2 worm cellular contexts compared by ENCODE assay signal in genomic region chrIV:15175487-15176128, ce11.
TF ChIP-seq lines count a peak whose summit lies in the region.

TSS of gene Y40H7A.4 (minus strand) at chrIV:15175537.

TF ChIP-seq in whole organism, L4 larva, 104 proteins besides CTCF, POLR2A, EP300 and RAD21:
- no peak for TF ChIP-seq nhr-28 (tag; optimal IDR thresholded peaks at IDR 0.05; lab: Kevin White, UChicago)
- peak; percentile 72; the same call in 1 of the 2 replicates for TF ChIP-seq snpc-1.2 (GFP tag; IDR thresholded peaks at IDR 0.05; lab: Robert Waterston, UW)

TF ChIP-seq in whole organism, young adult, 124 proteins besides CTCF, POLR2A, EP300 and RAD21:
- TF ChIP-seq pha-4 (tag; optimal IDR thresholded peaks at IDR 0.05; lab: Kevin White, UChicago) (no peak), Y53F4B.3 (GFP tag; IDR thresholded peaks at IDR 0.05; lab: Robert Waterston, UW) (no peak), attf-6 (GFP tag; IDR thresholded peaks at IDR 0.05; lab: Robert Waterston, UW) (peak; percentile 69; the same call in 1 of the 2 replicates), zim-3 (tag; optimal IDR thresholded peaks at IDR 0.05; lab: Kevin White, UChicago) (no peak), die-1 (tag; optimal IDR thresholded peaks at IDR 0.05; lab: Kevin White, UChicago) (no peak), snpc-4 (GFP tag; optimal IDR thresholded peaks at IDR 0.05; lab: Kevin White, UChicago) (no peak), snpc-4 (tag; optimal IDR thresholded peaks at IDR 0.05; lab: Kevin White, UChicago) (peak in 2 of 4 experiments; percentile 27 to 32), F57A8.1 (GFP tag; optimal IDR thresholded peaks at IDR 0.05; lab: Kevin White, UChicago) (no peak)
